Fruit fly (Drosophila melanogaster): ENCODE results near the gene CG8945.

Gene CG8945

dm6 chrX:17078139-17078977 is 9.1 kb downstream of the CG8945 start, which contains the start of gene CG4949 (continued):
- TF ChIP-seq Taf1 (GFP tag; IDR thresholded peaks at IDR 0.05): no peak
- no peak for TF ChIP-seq ind (GFP tag; optimal IDR thresholded peaks at IDR 0.05)
- no peak for TF ChIP-seq sisA (GFP tag; IDR thresholded peaks at IDR 0.05)
- no peak for TF ChIP-seq nau (GFP tag; optimal IDR thresholded peaks at IDR 0.05)
- TF ChIP-seq jumu (GFP tag; optimal IDR thresholded peaks at IDR 0.05): no peak
- no peak for TF ChIP-seq CG15073 (GFP tag; optimal IDR thresholded peaks at IDR 0.05)
- TF ChIP-seq sug (tag; optimal IDR thresholded peaks at IDR 0.05): no peak
- TF ChIP-seq CG11695 (GFP tag; IDR thresholded peaks at IDR 0.05): no peak
- TF ChIP-seq B-H2 (GFP tag; optimal IDR thresholded peaks at IDR 0.05): no peak
- TF ChIP-seq CG15696 (tag; optimal IDR thresholded peaks at IDR 0.05): no peak
- peak; percentile 51 for TF ChIP-seq gem (tag; optimal IDR thresholded peaks at IDR 0.05)
- TF ChIP-seq NK7.1 (GFP tag; optimal IDR thresholded peaks at IDR 0.05): no peak
- no peak for TF ChIP-seq fru (optimal IDR thresholded peaks at IDR 0.05)
- no peak for TF ChIP-seq lola (GFP tag; optimal IDR thresholded peaks at IDR 0.05)
- TF ChIP-seq bsh (GFP tag; optimal IDR thresholded peaks at IDR 0.05): peak in 1 of 2 experiments; percentile 8
- TF ChIP-seq luna (GFP tag; optimal IDR thresholded peaks at IDR 0.05): no peak
- TF ChIP-seq Mrtf (GFP tag; IDR thresholded peaks at IDR 0.05): no peak
- peak; percentile 51 for TF ChIP-seq trem (tag; optimal IDR thresholded peaks at IDR 0.05)
- TF ChIP-seq tx (GFP tag; optimal IDR thresholded peaks at IDR 0.05): no peak
- TF ChIP-seq al (GFP tag; IDR thresholded peaks at IDR 0.05): no peak
- TF ChIP-seq fu2 (GFP tag; optimal IDR thresholded peaks at IDR 0.05): no peak
- TF ChIP-seq dati (GFP tag; IDR thresholded peaks at IDR 0.05): no peak
- TF ChIP-seq Rx (GFP tag; IDR thresholded peaks at IDR 0.05): no peak
- TF ChIP-seq corto (GFP tag; optimal IDR thresholded peaks at IDR 0.05): no peak
- no peak for TF ChIP-seq mirr (GFP tag; optimal IDR thresholded peaks at IDR 0.05)
- peak; percentile 68 for TF ChIP-seq row (GFP tag; IDR thresholded peaks at IDR 0.05)
- no peak for TF ChIP-seq grn (GFP tag; optimal IDR thresholded peaks at IDR 0.05)
- TF ChIP-seq run (tag; optimal IDR thresholded peaks at IDR 0.05): no peak
- TF ChIP-seq hbn (GFP tag; IDR thresholded peaks at IDR 0.05; ENCODE audit: partially characterized antibody): peak; percentile 86
- TF ChIP-seq CG3163 (GFP tag; optimal IDR thresholded peaks at IDR 0.05): no peak
- TF ChIP-seq lab (GFP tag; optimal IDR thresholded peaks at IDR 0.05): no peak
- TF ChIP-seq az2 (GFP tag; optimal IDR thresholded peaks at IDR 0.05): no peak
- TF ChIP-seq CG4617 (GFP tag; optimal IDR thresholded peaks at IDR 0.05; ENCODE audit: borderline replicate concordance): no peak
- no peak for TF ChIP-seq zfh2 (GFP tag; optimal IDR thresholded peaks at IDR 0.05)
- no peak for TF ChIP-seq bigmax (GFP tag; optimal IDR thresholded peaks at IDR 0.05)
- TF ChIP-seq btn (GFP tag; optimal IDR thresholded peaks at IDR 0.05): no peak
- TF ChIP-seq CG9797 (GFP tag; optimal IDR thresholded peaks at IDR 0.05): no peak
- TF ChIP-seq mam (GFP tag; optimal IDR thresholded peaks at IDR 0.05): no peak
- TF ChIP-seq CG1602 (GFP tag; optimal IDR thresholded peaks at IDR 0.05): no peak
- no peak for TF ChIP-seq D (optimal IDR thresholded peaks at IDR 0.05)
- TF ChIP-seq D (GFP tag; optimal IDR thresholded peaks at IDR 0.05): no peak
- no peak for TF ChIP-seq CG1603 (tag; optimal IDR thresholded peaks at IDR 0.05)
- no peak for TF ChIP-seq CG8089 (GFP tag; optimal IDR thresholded peaks at IDR 0.05)
- no peak for TF ChIP-seq CG7786 (GFP tag; optimal IDR thresholded peaks at IDR 0.05)
- TF ChIP-seq vvl (GFP tag; IDR thresholded peaks at IDR 0.05): peak; percentile 42
- no peak for TF ChIP-seq p53 (GFP tag; optimal IDR thresholded peaks at IDR 0.05)
- TF ChIP-seq dpn (GFP tag; optimal IDR thresholded peaks at IDR 0.05): no peak
- no peak for TF ChIP-seq CG11723 (GFP tag; optimal IDR thresholded peaks at IDR 0.05)
- TF ChIP-seq Xbp1 (GFP tag; optimal IDR thresholded peaks at IDR 0.05): peak; percentile 3
- no peak for TF ChIP-seq CG30403 (GFP tag; optimal IDR thresholded peaks at IDR 0.05)
- peak; percentile 43 for TF ChIP-seq CG9727 (GFP tag; optimal IDR thresholded peaks at IDR 0.05)
